Fruit fly (Drosophila melanogaster) Kc167 (cell line): ENCODE data around the gene EMC5.

Experiments
- Myc ChIP-seq: fragments of >200 bp; optimal IDR thresholded peaks from 2 replicates; lab custom pipeline; 2017; ENCODE audit warnings: missing external identifiers
- Sin3A ChIP-seq: fragments of >200 bp; optimal IDR thresholded peaks from 2 replicates; lab custom pipeline; 2018; ENCODE audit warnings: missing external identifiers
- h ChIP-seq: fragments of >200 bp; optimal IDR thresholded peaks from 3 replicates; lab custom pipeline; 2018; ENCODE audit warnings: missing external identifiers
- insv ChIP-seq: fragments of >200 bp; optimal IDR thresholded peaks from 3 replicates; lab custom pipeline; 2018; ENCODE audit warnings: missing external identifiers
- psq ChIP-seq: fragments of >200 bp; optimal IDR thresholded peaks from 2 replicates; lab custom pipeline; 2017; ENCODE audit warnings: missing external identifiers
- ttk ChIP-seq: sonication (Bioruptor generic); optimal IDR thresholded peaks from 2 replicates; lab custom pipeline; 2017; ENCODE audit warnings: missing external identifiers

The EMC5 gene

DNA sequence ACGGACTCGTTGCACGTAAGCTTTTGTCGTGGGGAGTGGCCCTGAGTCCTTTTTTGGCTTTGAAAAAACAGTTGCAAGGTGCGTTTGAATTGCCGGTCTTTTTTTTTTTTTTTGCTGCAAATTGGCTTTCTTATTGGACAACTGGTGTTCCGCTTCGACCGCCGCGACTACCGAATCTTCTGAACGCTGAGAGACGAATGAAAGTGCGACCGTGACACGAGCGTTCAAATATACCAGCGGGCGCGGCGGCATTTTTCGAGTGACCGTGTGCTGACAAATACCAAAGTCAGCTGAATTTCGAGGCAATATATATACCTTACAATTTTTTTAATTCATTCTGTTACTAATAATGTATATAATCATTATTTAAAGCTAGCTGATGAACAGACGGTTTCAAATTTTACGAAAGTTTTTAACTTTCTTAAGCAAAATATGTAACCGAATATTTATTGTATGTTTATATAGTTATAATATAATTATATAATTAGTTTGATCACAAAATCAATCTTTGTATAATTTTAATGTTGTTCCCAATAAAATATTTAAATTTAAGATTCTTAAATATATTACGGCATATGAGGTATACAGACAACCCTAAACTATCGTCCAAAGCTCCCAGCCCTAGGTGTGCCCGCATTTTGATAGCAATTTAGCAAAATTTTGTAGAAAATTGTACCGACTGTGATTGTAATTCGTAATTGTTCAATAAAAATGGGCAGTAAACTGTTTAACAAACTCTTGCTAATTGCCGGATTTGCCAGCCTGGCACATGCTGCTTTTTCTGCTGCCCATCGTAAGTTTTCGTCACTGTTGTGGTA, at the start of gene EMC5, which contains the start of gene Swip-1:
EMC5 (plus strand) TSS at position 630 of the 818 bp plus-strand sequence.
Swip-1 (minus strand) TSS at position 203 of the 818 bp plus-strand sequence.
- no peak for TF ChIP-seq ttk (lab: Kevin White, UChicago)
- no peak for TF ChIP-seq Myc
- TF ChIP-seq h = no peak

DNA sequence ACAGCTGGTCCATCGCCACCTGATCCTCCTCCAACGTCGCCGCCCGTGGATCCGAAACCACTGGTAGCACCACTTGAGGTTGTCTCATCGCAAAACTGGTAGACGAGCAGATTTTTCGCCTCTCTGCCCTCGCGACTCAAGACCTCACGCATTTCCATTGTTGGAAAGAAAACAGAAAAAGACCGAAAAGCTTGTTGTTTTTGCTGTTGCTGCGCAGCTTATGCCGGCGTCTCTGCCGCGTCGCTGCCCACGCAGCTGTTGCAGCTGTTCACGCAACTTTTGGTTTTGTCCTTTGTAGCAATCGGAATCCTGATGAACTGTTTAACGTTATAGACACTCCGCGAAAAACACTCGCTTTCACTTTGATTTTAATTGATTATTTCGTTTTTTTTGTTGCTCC, 44.2 kb upstream of the EMC5 start:
- TF ChIP-seq ttk (lab: Kevin White, UChicago) (no peak), insv (no peak), Myc (no peak), psq (no peak), Sin3A (lab: Kevin White, UChicago) (no peak), h (no peak)

dm6 chr2L:18943797-18944174, 43.7 kb upstream of the EMC5 start, which contains the start of gene ssp3:
Gene ssp3, minus strand, starts transcription at chr2L:18943960.
- TF ChIP-seq insv = no peak
- TF ChIP-seq psq = no peak
- TF ChIP-seq ttk (lab: Kevin White, UChicago) = no peak
- TF ChIP-seq Myc = no peak
- TF ChIP-seq Sin3A (lab: Kevin White, UChicago) = no peak
- no peak for TF ChIP-seq h

- TF ChIP-seq ttk (lab: Kevin White, UChicago) = no peak
- TF ChIP-seq h = no peak
- TF ChIP-seq Myc = no peak
- no peak for TF ChIP-seq insv
- no peak for TF ChIP-seq psq
- TF ChIP-seq Sin3A (lab: Kevin White, UChicago) = no peak
These were observed 43.1 kb upstream of the EMC5 start for dm6 chr2L:18944175-18945012.

dm6 chr2L:18945765-18946552, 41.5 kb upstream of the EMC5 start, which contains the start of gene CG46304:
Gene CG46304, plus strand, starts transcription at chr2L:18946305.
- no peak for TF ChIP-seq Sin3A (lab: Kevin White, UChicago)
- TF ChIP-seq insv = no peak
- TF ChIP-seq psq = no peak
- no peak for TF ChIP-seq ttk (lab: Kevin White, UChicago)
- TF ChIP-seq h = no peak
- TF ChIP-seq Myc = no peak

- TF ChIP-seq h = no peak
- TF ChIP-seq insv = no peak
- no peak for TF ChIP-seq Sin3A (lab: Kevin White, UChicago)
- TF ChIP-seq psq = no peak
- no peak for TF ChIP-seq ttk (lab: Kevin White, UChicago)
- TF ChIP-seq Myc = no peak
These were observed 40.6 kb upstream of the EMC5 start for dm6 chr2L:18946636-18947514.

dm6 chr2L:18947515-18947998, 40.0 kb upstream of the EMC5 start:
- TF ChIP-seq psq = no peak
- TF ChIP-seq h = no peak
- no peak for TF ChIP-seq Sin3A (lab: Kevin White, UChicago)
- TF ChIP-seq insv = no peak
- no peak for TF ChIP-seq ttk (lab: Kevin White, UChicago)

dm6 chr2L:18948065-18948723, 39.3 kb upstream of the EMC5 start:
- TF ChIP-seq h = no peak
- TF ChIP-seq Myc = no peak
- TF ChIP-seq ttk (lab: Kevin White, UChicago) = no peak
- no peak for TF ChIP-seq insv
- no peak for TF ChIP-seq Sin3A (lab: Kevin White, UChicago)
- TF ChIP-seq psq = no peak

DNA sequence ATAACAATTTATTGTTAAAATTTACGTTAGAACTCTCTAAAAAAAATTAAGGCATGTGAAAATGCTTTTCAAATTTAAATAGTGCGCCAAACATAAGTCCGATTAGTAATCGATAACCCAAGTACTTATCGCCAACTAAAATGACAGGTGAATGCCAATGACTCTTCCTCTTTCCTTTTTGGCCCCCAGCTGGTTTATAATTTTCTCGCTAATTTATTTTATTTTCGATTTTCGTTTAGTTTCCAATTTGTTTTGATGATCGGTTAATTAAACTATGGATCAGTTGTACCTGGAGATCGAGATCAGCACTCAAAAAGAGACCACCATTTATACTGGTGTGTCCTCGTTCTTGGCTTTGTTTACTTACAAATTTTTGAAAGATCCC, 38.8 kb upstream of the EMC5 start, which contains the start of gene CG10428:
CG10428 (plus strand) TSS at position 161 of the 385 bp plus-strand sequence.
- TF ChIP-seq Sin3A (lab: Kevin White, UChicago) = no peak
- no peak for TF ChIP-seq ttk (lab: Kevin White, UChicago)
- no peak for TF ChIP-seq psq
- no peak for TF ChIP-seq h
- TF ChIP-seq Myc = no peak
- TF ChIP-seq insv = no peak

DNA sequence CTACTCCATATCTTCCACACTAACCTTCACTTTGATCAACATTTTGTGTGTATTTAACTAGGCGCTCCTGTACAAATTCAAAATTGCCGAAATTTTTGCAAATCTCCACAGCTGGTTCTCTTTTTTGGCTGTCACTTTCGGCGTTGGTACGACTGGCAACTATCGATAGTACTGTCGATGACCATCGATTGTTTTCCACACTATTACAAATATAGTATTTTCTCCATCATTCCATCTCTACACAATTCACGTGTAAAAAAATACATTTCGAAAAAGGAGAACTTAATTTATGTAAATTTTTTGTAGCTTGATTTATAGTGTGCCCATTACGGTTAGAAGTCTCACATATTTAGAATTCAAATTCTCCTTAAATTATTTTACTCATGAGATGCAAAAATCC, 35.8 kb upstream of the EMC5 start, which contains the start of gene Nedd8:
Nedd8 (minus strand) TSS at position 164 of the 400 bp plus-strand sequence.
- no peak for TF ChIP-seq Myc
- TF ChIP-seq ttk (lab: Kevin White, UChicago) = no peak
- no peak for TF ChIP-seq insv
- no peak for TF ChIP-seq h
- TF ChIP-seq psq = no peak
- no peak for TF ChIP-seq Sin3A (lab: Kevin White, UChicago)
